Worm (Caenorhabditis elegans) whole organism, young adult: ENCODE data around the gene ptc-1.

ENCODE experiments used
- B0035.1 ChIP-seq: sonication (generic microtip); optimal IDR thresholded peaks from 2 replicates; lab custom pipeline; 2016; ENCODE audit warnings: missing genetic modification characterization, mild to moderate bottlenecking, missing compliant biosample characterization, missing genotype, missing genetic modification reagents
- F33H1.4 ChIP-seq: fragments of 200-800 bp; sonication (Bioruptor generic); IDR thresholded peaks from 2 replicates; pipeline ENCODE4 v1.3.6; 2022; ENCODE audit warnings: missing genetic modification reagents, missing genetic modification characterization, missing compliant biosample characterization
- madf-3 ChIP-seq: fragments of 200-800 bp; sonication (Bioruptor generic); IDR thresholded peaks from 2 replicates; pipeline ENCODE4 v1.3.6; 2022; ENCODE audit warnings: missing genetic modification reagents, missing genetic modification characterization, missing compliant biosample characterization

DNA sequence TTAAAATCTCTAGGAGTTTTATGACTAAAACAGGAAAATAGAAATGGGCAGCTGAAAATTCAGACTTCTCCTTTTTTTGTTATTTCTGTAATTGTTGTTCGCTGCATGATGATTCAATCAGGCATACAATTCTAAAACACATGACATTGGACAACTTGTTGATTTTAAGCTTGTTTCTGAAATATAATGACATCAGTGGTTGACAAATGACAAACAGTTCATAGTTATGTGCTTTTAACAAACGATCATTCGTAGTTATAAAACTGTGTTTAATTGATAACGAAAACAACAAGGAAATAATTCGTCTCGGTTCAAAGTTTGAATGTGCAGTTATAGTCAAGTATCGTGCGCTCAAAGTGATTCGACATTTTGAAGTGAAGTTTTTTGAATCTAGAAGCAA lies 55.3 kb downstream of the ptc-1 start:
- TF ChIP-seq madf-3 (GFP tag; lab: Robert Waterston, UW), result no peak
- TF ChIP-seq B0035.1 (tag; lab: Kevin White, UChicago), result no peak
- no peak for TF ChIP-seq F33H1.4 (GFP tag; lab: Robert Waterston, UW)
